Worm (Caenorhabditis elegans) whole organism, L3 larva: ENCODE measurements around the gene T15H9.5.

Experiments used
- ceh-28 ChIP-seq: fragments of 150-350 bp; optimal IDR thresholded peaks from 2 replicates; lab custom pipeline; 2014; ENCODE audit warnings: missing biosample characterization, missing genetic modification reagents, missing genetic modification characterization
- nhr-237 ChIP-seq: fragments of 150-350 bp; optimal IDR thresholded peaks from 2 replicates; lab custom pipeline; 2014; ENCODE audit warnings: missing biosample characterization, missing genetic modification characterization
- nhr-28 ChIP-seq: fragments of 150-350 bp; optimal IDR thresholded peaks from 2 replicates; lab custom pipeline; 2014; ENCODE audit warnings: missing biosample characterization, missing genetic modification characterization
- nhr-77 ChIP-seq: fragments of 150-350 bp; optimal IDR thresholded peaks from 2 replicates; lab custom pipeline; 2014; ENCODE audit warnings: missing biosample characterization, missing genetic modification characterization
- sea-2 ChIP-seq: fragments of 150-350 bp; sonication (generic microtip); optimal IDR thresholded peaks from 4 replicates; lab custom pipeline; 2014; ENCODE audit warnings: missing biosample characterization, missing genetic modification reagents, missing genetic modification characterization
- unc-62 ChIP-seq: fragments of 150-350 bp; sonication (generic microtip); optimal IDR thresholded peaks from 4 replicates; lab custom pipeline; 2014; ENCODE audit warnings: missing biosample characterization, missing genetic modification reagents, missing genetic modification characterization

ce11 chrII:9560895-9561294 lies 50.4 kb downstream of the T15H9.5 start:
- no peak for TF ChIP-seq sea-2 (GFP tag; lab: Kevin White, UChicago)
- TF ChIP-seq nhr-77 (tag; lab: Kevin White, UChicago): no peak
- TF ChIP-seq ceh-28 (tag; lab: Kevin White, UChicago): no peak
- no peak for TF ChIP-seq nhr-28 (tag; lab: Kevin White, UChicago)
- no peak for TF ChIP-seq nhr-237
- TF ChIP-seq unc-62 (GFP tag; lab: Kevin White, UChicago): no peak
